Worm (Caenorhabditis elegans) whole organism, late embryonic: ENCODE data around the gene Y61B8B.3.

Experiments
- ama-1 ChIP-seq: fragments of 150-350 bp; optimal IDR thresholded peaks from 2 replicates; lab custom pipeline; 2014
- ceh-31 ChIP-seq: sonication (generic microtip); optimal IDR thresholded peaks from 2 replicates; lab custom pipeline; 2016; ENCODE audit warnings: missing genetic modification characterization, missing compliant biosample characterization
- ceh-6 ChIP-seq: fragments of 200-800 bp; sonication (Bioruptor generic); optimal IDR thresholded peaks from 2 replicates; lab custom pipeline; 2018; ENCODE audit warnings: mild to moderate bottlenecking, missing genetic modification characterization, missing compliant biosample characterization
- elt-4 ChIP-seq: sonication (generic microtip); optimal IDR thresholded peaks from 2 replicates; lab custom pipeline; 2016; ENCODE audit warnings: missing genetic modification characterization, missing compliant biosample characterization
- lin-11 ChIP-seq: fragments of 200-800 bp; sonication (Bioruptor generic); optimal IDR thresholded peaks from 2 replicates; lab custom pipeline; 2018; ENCODE audit warnings: mild to moderate bottlenecking, missing genetic modification characterization, missing compliant biosample characterization
- nfya-1 ChIP-seq: sonication (generic microtip); optimal IDR thresholded peaks from 2 replicates; lab custom pipeline; 2017; ENCODE audit warnings: missing genetic modification characterization, mild to moderate bottlenecking, missing compliant biosample characterization, antibody characterized with exemption, moderate library complexity
- pat-9 ChIP-seq: fragments of 200-800 bp; sonication (Bioruptor generic); optimal IDR thresholded peaks from 2 replicates; lab custom pipeline; 2018; ENCODE audit warnings: mild to moderate bottlenecking, missing genetic modification characterization, moderate library complexity, missing compliant biosample characterization
- pha-4 ChIP-seq: fragments of 150-350 bp; optimal IDR thresholded peaks from 2 replicates; lab custom pipeline; 2018; ENCODE audit warnings: missing biosample characterization, missing genetic modification reagents, missing genetic modification characterization
- sox-2 ChIP-seq: fragments of 200-800 bp; sonication (Bioruptor generic); IDR thresholded peaks from 2 replicates; pipeline ENCODE4 v1.3.6; 2022; ENCODE audit warnings: missing genetic modification reagents, missing genetic modification characterization, missing compliant biosample characterization
- unc-42 ChIP-seq: sonication (generic microtip); optimal IDR thresholded peaks from 2 replicates; lab custom pipeline; 2016; ENCODE audit warnings: missing genotype, missing genetic modification characterization, missing compliant biosample characterization

DNA sequence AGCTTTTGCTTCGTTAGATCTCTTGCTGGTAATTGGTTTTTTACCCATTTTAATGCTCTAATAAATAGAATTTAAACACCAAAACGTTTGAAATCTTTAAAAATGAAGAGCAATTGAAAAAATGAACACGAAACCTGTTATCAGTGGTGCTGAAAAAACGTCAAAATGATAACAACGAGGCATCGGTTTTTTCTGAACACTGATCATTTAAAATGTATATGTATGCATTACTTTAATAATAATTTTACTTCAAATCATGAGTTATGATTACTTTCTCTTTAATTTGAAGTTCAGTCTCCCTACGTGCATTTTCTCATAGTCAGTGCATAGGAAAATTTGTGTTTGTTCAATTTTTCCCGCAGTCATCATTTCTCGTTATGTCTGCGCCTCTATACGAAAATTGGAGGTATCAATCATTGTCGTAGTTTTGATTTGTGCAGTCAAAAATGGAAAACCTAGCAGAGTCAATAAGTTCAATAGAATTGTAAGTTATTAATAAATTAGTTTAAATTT lies 10.2 kb upstream of the Y61B8B.3 start, which contains the start of gene F31E9.3:
- TF ChIP-seq unc-42 (tag; lab: Kevin White, UChicago) = no peak
- TF ChIP-seq ceh-31 (tag; lab: Kevin White, UChicago) = no peak
- no peak for TF ChIP-seq nfya-1 (tag; lab: Kevin White, UChicago)
- TF ChIP-seq elt-4 (tag; lab: Kevin White, UChicago) = no peak
- TF ChIP-seq ama-1 (lab: Kevin White, UChicago) = no peak
- no peak for TF ChIP-seq pat-9 (tag; lab: Kevin White, UChicago)
- no peak for TF ChIP-seq pha-4 (tag; lab: Kevin White, UChicago)
- TF ChIP-seq ceh-6 = no peak
- TF ChIP-seq sox-2 (GFP tag; lab: Robert Waterston, UW) = no peak
- no peak for TF ChIP-seq lin-11 (tag; lab: Kevin White, UChicago)
